Worm (Caenorhabditis elegans) whole organism, L1 larva: Measurements from ENCODE around the gene nhr-214.
A peak's percentile ranks its signal among the peaks of the same experiment; 100 is the strongest.

Source experiments
- C04F5.9 ChIP-seq: sonication (generic microtip); optimal IDR thresholded peaks from 2 replicates; lab custom pipeline; 2016; ENCODE audit warnings: missing genetic modification characterization, missing compliant biosample characterization
- C16A3.4 ChIP-seq: fragments of 150-350 bp; optimal IDR thresholded peaks from 2 replicates; lab custom pipeline; 2014; ENCODE audit warnings: missing biosample characterization, missing genetic modification characterization
- C34B4.2 ChIP-seq: sonication (generic microtip); optimal IDR thresholded peaks from 2 replicates; lab custom pipeline; 2017; ENCODE audit warnings: mild to moderate bottlenecking, missing genetic modification characterization, missing compliant biosample characterization
- F16B12.6 ChIP-seq: fragments of 150-350 bp; optimal IDR thresholded peaks from 2 replicates; lab custom pipeline; 2014; ENCODE audit warnings: missing biosample characterization, missing genetic modification characterization
- alr-1 ChIP-seq: fragments of 200-800 bp; sonication (Bioruptor generic); optimal IDR thresholded peaks from 2 replicates; lab custom pipeline; 2018; ENCODE audit warnings: borderline replicate concordance, mild to moderate bottlenecking, missing genetic modification characterization, missing compliant biosample characterization
- aly-2 ChIP-seq: fragments of 150-350 bp; optimal IDR thresholded peaks from 2 replicates; lab custom pipeline; 2014; ENCODE audit warnings: missing biosample characterization, missing genetic modification characterization
- ama-1 ChIP-seq: fragments of 150-350 bp; optimal IDR thresholded peaks from 2 replicates; lab custom pipeline; 2014
- blmp-1 ChIP-seq: fragments of 150-350 bp; optimal IDR thresholded peaks from 2 replicates; lab custom pipeline; 2014; ENCODE audit warnings: missing biosample characterization, missing genetic modification characterization
- ceh-63 ChIP-seq: fragments of 200-800 bp; sonication (Bioruptor generic); optimal IDR thresholded peaks from 2 replicates; lab custom pipeline; 2018; ENCODE audit warnings: mild to moderate bottlenecking, missing genetic modification characterization, missing compliant biosample characterization
- ceh-8 ChIP-seq: fragments of 200-800 bp; sonication (Bioruptor generic); optimal IDR thresholded peaks from 2 replicates; lab custom pipeline; 2018; ENCODE audit warnings: mild to moderate bottlenecking, missing genetic modification characterization, moderate library complexity, missing compliant biosample characterization
- ceh-82 ChIP-seq, 3 experiments: fragments of 150-350 bp in 1 of 3; sonication (generic microtip) in 2 of 3; optimal IDR thresholded peaks; 2 replicates each; lab custom pipeline; 2014 to 2017; ENCODE audit warnings: missing biosample characterization in 3 of 3, missing genetic modification characterization in 3 of 3
- ceh-88 ChIP-seq: fragments of 200-800 bp; sonication (Bioruptor generic); IDR thresholded peaks from 2 replicates; pipeline ENCODE4 v1.3.6; 2022; ENCODE audit warnings: missing genetic modification characterization, missing compliant biosample characterization
- ceh-90 ChIP-seq: sonication (generic microtip); optimal IDR thresholded peaks from 2 replicates; lab custom pipeline; 2016; ENCODE audit warnings: missing genetic modification characterization, missing compliant biosample characterization
- dsc-1 ChIP-seq: sonication (generic microtip); optimal IDR thresholded peaks from 2 replicates; lab custom pipeline; 2016; ENCODE audit warnings: mild to moderate bottlenecking, missing genetic modification characterization, missing compliant biosample characterization
- efl-3 ChIP-seq: fragments of 200-800 bp; sonication (Bioruptor generic); optimal IDR thresholded peaks from 2 replicates; lab custom pipeline; 2018; ENCODE audit warnings: mild to moderate bottlenecking, missing genetic modification characterization, missing compliant biosample characterization
- egl-27 ChIP-seq, 2 experiments: fragments of 150-350 bp in 1 of 2; sonication (generic microtip); optimal IDR thresholded peaks; 3 replicates each; lab custom pipeline; 2017 to 2018; ENCODE audit warnings: missing biosample characterization in 2 of 2, missing genetic modification characterization in 2 of 2, missing genetic modification reagents in 2 of 2
- elt-3 ChIP-seq, 6 experiments: fragments of 150-350 bp in 1 of 6; sonication (generic microtip); optimal IDR thresholded peaks; 2 replicates each; lab custom pipeline; 2017 to 2018; ENCODE audit warnings: missing biosample characterization in 6 of 6, missing genetic modification characterization in 6 of 6, inconsistent platforms in 1 of 6
- ets-5 ChIP-seq: fragments of 200-800 bp; sonication (Bioruptor generic); IDR thresholded peaks from 2 replicates; pipeline ENCODE4 v1.3.6; 2022; ENCODE audit warnings: missing genetic modification characterization, missing compliant biosample characterization
- fkh-10 ChIP-seq: sonication (generic microtip); optimal IDR thresholded peaks from 2 replicates; lab custom pipeline; 2017; ENCODE audit warnings: missing biosample characterization, missing genetic modification reagents, missing genetic modification characterization
- fkh-8 ChIP-seq: sonication (generic microtip); optimal IDR thresholded peaks from 2 replicates; lab custom pipeline; 2016; ENCODE audit warnings: mild to moderate bottlenecking, missing genetic modification characterization, missing compliant biosample characterization
- fos-1 ChIP-seq: fragments of 150-350 bp; optimal IDR thresholded peaks from 2 replicates; lab custom pipeline; 2014; ENCODE audit warnings: missing biosample characterization, missing genetic modification characterization
- grh-1 ChIP-seq: fragments of 200-800 bp; sonication (Bioruptor generic); IDR thresholded peaks from 2 replicates; pipeline ENCODE4 v1.3.6; 2022; ENCODE audit warnings: missing genetic modification reagents, missing genetic modification characterization, missing compliant biosample characterization
- hlh-17 ChIP-seq: fragments of 200-800 bp; sonication (Bioruptor generic); optimal IDR thresholded peaks from 2 replicates; lab custom pipeline; 2018; ENCODE audit warnings: missing genetic modification characterization, mild to moderate bottlenecking, missing compliant biosample characterization, moderate library complexity, borderline replicate concordance
- hlh-4 ChIP-seq: sonication (generic microtip); optimal IDR thresholded peaks from 2 replicates; lab custom pipeline; 2016; ENCODE audit warnings: mild to moderate bottlenecking, missing genetic modification characterization, missing compliant biosample characterization
- irx-1 ChIP-seq: sonication (generic microtip); optimal IDR thresholded peaks from 2 replicates; lab custom pipeline; 2016; ENCODE audit warnings: missing genetic modification characterization, missing compliant biosample characterization
- isw-1 ChIP-seq: fragments of 200-800 bp; sonication (Bioruptor generic); IDR thresholded peaks from 2 replicates; pipeline ENCODE4 v1.3.6; 2022; ENCODE audit warnings: missing genetic modification characterization, missing compliant biosample characterization
- jun-1 ChIP-seq: fragments of 150-350 bp; optimal IDR thresholded peaks from 2 replicates; lab custom pipeline; 2014; ENCODE audit warnings: missing biosample characterization, missing genetic modification reagents, missing genetic modification characterization
- lin-13 ChIP-seq: fragments of 150-350 bp; optimal IDR thresholded peaks from 2 replicates; lab custom pipeline; 2014; ENCODE audit warnings: missing biosample characterization, missing genetic modification reagents, missing genetic modification characterization
- lin-14 ChIP-seq: fragments of 200-800 bp; sonication (Bioruptor generic); optimal IDR thresholded peaks from 2 replicates; lab custom pipeline; 2018; ENCODE audit warnings: mild to moderate bottlenecking, missing genetic modification characterization, moderate library complexity, missing compliant biosample characterization
- lin-35 ChIP-seq, 2 experiments: fragments of 150-350 bp; optimal IDR thresholded peaks; 2 replicates each; lab custom pipeline; 2014; ENCODE audit warnings: missing biosample characterization in 2 of 2, missing genetic modification characterization in 2 of 2, missing genetic modification reagents in 2 of 2
- lsy-2 ChIP-seq, 2 experiments: fragments of 150-350 bp; optimal IDR thresholded peaks; 2 replicates each; lab custom pipeline; 2014; ENCODE audit warnings: missing biosample characterization in 2 of 2, missing genetic modification characterization in 2 of 2
- mab-9 ChIP-seq: fragments of 200-800 bp; sonication (Bioruptor generic); IDR thresholded peaks from 2 replicates; pipeline ENCODE4 v1.3.6; 2022; ENCODE audit warnings: missing genetic modification reagents, missing genetic modification characterization, missing compliant biosample characterization
- mef-2 ChIP-seq: fragments of 150-350 bp; optimal IDR thresholded peaks from 2 replicates; lab custom pipeline; 2014; ENCODE audit warnings: missing biosample characterization, missing genetic modification characterization
- mep-1 ChIP-seq: fragments of 150-350 bp; optimal IDR thresholded peaks from 2 replicates; lab custom pipeline; 2014; ENCODE audit warnings: missing biosample characterization, missing genetic modification characterization
- nhr-20 ChIP-seq: sonication (generic microtip); optimal IDR thresholded peaks from 2 replicates; lab custom pipeline; 2016; ENCODE audit warnings: mild to moderate bottlenecking, missing genetic modification characterization, missing compliant biosample characterization
- nhr-237 ChIP-seq: fragments of 150-350 bp; optimal IDR thresholded peaks from 2 replicates; lab custom pipeline; 2014; ENCODE audit warnings: missing biosample characterization, missing genetic modification characterization
- nhr-47 ChIP-seq: sonication (generic microtip); optimal IDR thresholded peaks from 2 replicates; lab custom pipeline; 2016; ENCODE audit warnings: mild to moderate bottlenecking, missing genetic modification characterization, moderate library complexity, missing compliant biosample characterization
- pax-3 ChIP-seq: fragments of 200-800 bp; sonication (Bioruptor generic); optimal IDR thresholded peaks from 2 replicates; lab custom pipeline; 2018; ENCODE audit warnings: mild to moderate bottlenecking, missing genetic modification characterization, moderate library complexity, missing compliant biosample characterization
- pqm-1 ChIP-seq: sonication (generic microtip); optimal IDR thresholded peaks from 3 replicates; lab custom pipeline; 2017; ENCODE audit warnings: missing biosample characterization, missing genetic modification characterization
- rnt-1 ChIP-seq: sonication (generic microtip); optimal IDR thresholded peaks from 2 replicates; lab custom pipeline; 2016; ENCODE audit warnings: mild to moderate bottlenecking, missing genetic modification characterization, moderate library complexity, missing compliant biosample characterization
- skn-1 ChIP-seq: fragments of 150-350 bp; optimal IDR thresholded peaks from 2 replicates; lab custom pipeline; 2014; ENCODE audit warnings: missing biosample characterization, missing genetic modification characterization
- snu-23 ChIP-seq: sonication (generic microtip); optimal IDR thresholded peaks from 2 replicates; lab custom pipeline; 2016; ENCODE audit warnings: missing genetic modification characterization, missing compliant biosample characterization
- sox-4 ChIP-seq: sonication (generic microtip); optimal IDR thresholded peaks from 2 replicates; lab custom pipeline; 2016; ENCODE audit warnings: missing genetic modification characterization, missing compliant biosample characterization
- sptf-1 ChIP-seq: fragments of 150-350 bp; optimal IDR thresholded peaks from 2 replicates; lab custom pipeline; 2014; ENCODE audit warnings: missing biosample characterization, missing genetic modification characterization
- swsn-7 ChIP-seq: sonication (generic microtip); optimal IDR thresholded peaks from 2 replicates; lab custom pipeline; 2016; ENCODE audit warnings: missing genetic modification characterization, missing compliant biosample characterization
- tbx-2 ChIP-seq: sonication (generic microtip); optimal IDR thresholded peaks from 2 replicates; lab custom pipeline; 2016; ENCODE audit warnings: missing genetic modification characterization, missing compliant biosample characterization
- tlp-1 ChIP-seq: fragments of 150-350 bp; optimal IDR thresholded peaks from 2 replicates; lab custom pipeline; 2014; ENCODE audit warnings: missing biosample characterization, missing genetic modification characterization
- unc-130 ChIP-seq: fragments of 150-350 bp; optimal IDR thresholded peaks from 2 replicates; lab custom pipeline; 2017; ENCODE audit warnings: missing biosample characterization, missing genetic modification characterization, inconsistent platforms
- unc-86 ChIP-seq: sonication (generic microtip); optimal IDR thresholded peaks from 2 replicates; lab custom pipeline; 2016; ENCODE audit warnings: missing genetic modification characterization, missing compliant biosample characterization
- vab-15 ChIP-seq: sonication (generic microtip); optimal IDR thresholded peaks from 2 replicates; lab custom pipeline; 2017; ENCODE audit warnings: missing genotype, mild to moderate bottlenecking, missing genetic modification characterization, missing compliant biosample characterization
- zip-4 ChIP-seq: fragments of 200-800 bp; sonication (Bioruptor generic); optimal IDR thresholded peaks from 2 replicates; lab custom pipeline; 2018; ENCODE audit warnings: mild to moderate bottlenecking, missing genetic modification characterization, moderate library complexity, missing compliant biosample characterization
- ztf-11 ChIP-seq, 2 experiments: sonication (generic microtip); optimal IDR thresholded peaks; 2 replicates each; lab custom pipeline; 2016 to 2017; ENCODE audit warnings: missing genetic modification characterization in 2 of 2, missing biosample characterization in 1 of 2, missing compliant biosample characterization in 1 of 2

Gene nhr-214

DNA sequence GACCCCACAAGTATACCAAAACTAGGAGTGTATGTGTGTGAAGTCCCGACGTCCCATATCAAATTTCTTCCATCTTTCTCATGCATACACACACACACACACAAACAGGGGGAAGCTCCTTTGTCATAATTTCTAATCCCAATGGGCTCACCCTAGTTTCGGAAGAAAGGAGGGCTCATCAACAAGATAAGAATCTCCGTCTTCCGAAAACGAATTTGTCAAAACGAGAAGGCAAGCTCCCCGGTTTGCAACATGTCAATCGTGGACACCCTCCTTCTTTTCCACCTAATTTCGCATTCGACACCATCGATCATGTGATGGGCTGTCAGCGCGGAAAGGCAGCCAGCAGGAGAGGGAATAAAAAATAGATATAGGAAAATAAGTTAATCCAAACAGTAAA is 11.5 kb downstream of the nhr-214 start (continued):
- TF ChIP-seq pax-3 (tag; lab: Kevin White, UChicago) (no peak), hlh-17 (GFP tag; lab: Kevin White, UChicago) (no peak), ztf-11 (tag; optimal IDR thresholded peaks at IDR 0.05; lab: Kevin White, UChicago) (peak in 1 of 2 experiments; percentile 21), swsn-7 (tag; lab: Kevin White, UChicago) (peak; percentile 25), sox-4 (tag; lab: Kevin White, UChicago) (no peak), grh-1 (no peak)
- TF ChIP-seq, all 84 proteins: peak for 14

DNA sequence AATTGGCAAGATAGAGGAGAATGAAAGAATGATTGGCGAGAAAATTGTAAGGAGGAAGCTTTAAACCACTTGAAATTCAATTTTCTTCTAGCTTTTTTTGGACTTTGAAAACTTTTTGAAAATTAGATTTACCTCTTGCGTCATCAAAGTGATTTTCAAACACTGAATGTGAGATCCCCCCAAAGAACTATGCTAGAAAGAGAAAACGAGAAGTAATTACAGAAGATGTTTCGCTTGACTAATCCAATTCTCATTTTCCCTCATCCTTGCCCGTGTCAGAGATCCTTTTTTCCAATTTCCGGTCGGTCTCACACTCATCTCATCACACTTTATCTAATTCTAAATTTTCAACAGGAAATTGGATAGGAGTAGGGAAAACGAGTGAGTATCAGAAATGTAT is 12.0 kb downstream of the nhr-214 start:
- no peak for TF ChIP-seq elt-3 (tag; optimal IDR thresholded peaks at IDR 0.05; lab: Kevin White, UChicago)
- no peak for TF ChIP-seq snu-23 (GFP tag; lab: Kevin White, UChicago)
- no peak for TF ChIP-seq blmp-1
- TF ChIP-seq jun-1 (tag; lab: Kevin White, UChicago) = no peak
- no peak for TF ChIP-seq egl-27 (tag; optimal IDR thresholded peaks at IDR 0.05; lab: Kevin White, UChicago)
- no peak for TF ChIP-seq ceh-8 (GFP tag; lab: Kevin White, UChicago)
- TF ChIP-seq C34B4.2 (tag; lab: Kevin White, UChicago) = no peak
- TF ChIP-seq mep-1 (tag; lab: Kevin White, UChicago) = no peak
- TF ChIP-seq nhr-20 (tag; lab: Kevin White, UChicago) = no peak
- TF ChIP-seq unc-130 (tag; lab: Kevin White, UChicago) = no peak
- no peak for TF ChIP-seq lin-13
- no peak for TF ChIP-seq nhr-237 (tag; lab: Kevin White, UChicago)
- TF ChIP-seq ceh-90 (tag; lab: Kevin White, UChicago) = no peak
- no peak for TF ChIP-seq lin-35 (GFP tag; optimal IDR thresholded peaks at IDR 0.05; lab: Kevin White, UChicago)
- TF ChIP-seq alr-1 (tag; lab: Kevin White, UChicago) = no peak
- no peak for TF ChIP-seq C16A3.4
- TF ChIP-seq C04F5.9 = no peak
- TF ChIP-seq irx-1 (tag; lab: Kevin White, UChicago) = no peak
- no peak for TF ChIP-seq mef-2 (tag; lab: Kevin White, UChicago)
- TF ChIP-seq ceh-63 (GFP tag; lab: Kevin White, UChicago) = no peak
- TF ChIP-seq ceh-82 (tag; optimal IDR thresholded peaks at IDR 0.05; lab: Kevin White, UChicago) = peak in 1 of 3 experiments; percentile 0
- TF ChIP-seq mab-9 (GFP tag; lab: Robert Waterston, UW) = no peak
- peak; percentile 19 for TF ChIP-seq fos-1 (tag; lab: Kevin White, UChicago)
- peak; percentile 21 for TF ChIP-seq fkh-8
- TF ChIP-seq vab-15 = no peak
- TF ChIP-seq lin-14 (GFP tag; lab: Kevin White, UChicago) = peak; percentile 83
- no peak for TF ChIP-seq skn-1 (tag; lab: Kevin White, UChicago)
- TF ChIP-seq lsy-2 (tag; optimal IDR thresholded peaks at IDR 0.05; lab: Kevin White, UChicago) = no peak
- no peak for TF ChIP-seq efl-3
- no peak for TF ChIP-seq hlh-17 (GFP tag; lab: Kevin White, UChicago)
- no peak for TF ChIP-seq unc-86 (tag; lab: Kevin White, UChicago)
- TF ChIP-seq pqm-1 (tag; lab: Kevin White, UChicago) = no peak
- peak; percentile 89 for TF ChIP-seq dsc-1 (tag; lab: Kevin White, UChicago)
- TF ChIP-seq tlp-1 = no peak
- TF ChIP-seq aly-2 (tag; lab: Kevin White, UChicago) = no peak
- TF ChIP-seq ets-5 (GFP tag; lab: Robert Waterston, UW) = no peak
- no peak for TF ChIP-seq zip-4 (GFP tag; lab: Kevin White, UChicago)
- no peak for TF ChIP-seq rnt-1 (tag; lab: Kevin White, UChicago)
- no peak for TF ChIP-seq ceh-88 (GFP tag; lab: Robert Waterston, UW)
- TF ChIP-seq fkh-10 (GFP tag; lab: Kevin White, UChicago) = peak; percentile 87
- peak; percentile 14 for TF ChIP-seq nhr-47 (tag; lab: Kevin White, UChicago)
- no peak for TF ChIP-seq F16B12.6 (tag; lab: Kevin White, UChicago)
- no peak for TF ChIP-seq isw-1
- TF ChIP-seq hlh-4 (tag; lab: Kevin White, UChicago) = no peak
- TF ChIP-seq sptf-1 (tag; lab: Kevin White, UChicago) = no peak
- TF ChIP-seq ama-1 (lab: Kevin White, UChicago) = no peak
- peak; percentile 55 for TF ChIP-seq tbx-2 (tag; lab: Kevin White, UChicago)
